Worm (Caenorhabditis elegans): ENCODE results near the gene C09B7.2.
A peak's percentile ranks its signal among the peaks of the same experiment; 100 is the strongest.

Gene C09B7.2

DNA sequence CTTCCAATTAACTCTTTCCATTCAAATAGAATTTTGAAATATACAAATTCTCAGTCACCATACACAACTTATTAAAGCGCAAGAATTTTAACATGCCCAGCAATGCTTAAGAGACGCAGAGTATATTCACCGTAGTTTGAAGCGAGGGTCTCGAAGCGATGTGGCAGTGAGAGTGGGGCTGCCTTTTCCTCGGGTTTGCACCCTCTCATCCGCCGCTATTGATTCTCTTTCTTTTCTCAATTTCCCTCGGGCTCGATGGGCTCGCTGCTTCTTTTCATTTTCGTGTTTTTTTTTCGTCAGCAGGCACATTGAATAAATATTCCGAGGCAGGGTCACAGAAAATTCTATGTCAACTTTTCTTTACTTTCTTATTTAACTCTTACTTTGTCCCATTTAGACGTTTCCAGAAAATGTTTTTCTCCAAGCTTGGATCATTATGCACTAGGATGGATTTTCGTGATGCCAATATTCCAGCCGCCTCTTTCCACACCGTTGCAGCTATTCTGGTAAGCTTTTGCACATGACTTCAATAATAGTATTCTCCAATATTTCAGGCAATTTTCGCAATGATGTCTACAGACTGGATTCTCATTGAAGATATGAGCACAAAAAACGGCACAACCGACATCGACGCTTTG, 20.8 kb downstream of the C09B7.2 start, which contains the start of gene T14G11.1 (continued):
- TF ChIP-seq hlh-6 (tag; optimal IDR thresholded peaks at IDR 0.05) (no peak), syd-9 (tag; optimal IDR thresholded peaks at IDR 0.05) (no peak), zip-5 (tag; optimal IDR thresholded peaks at IDR 0.05) (no peak), hlh-8 (tag; optimal IDR thresholded peaks at IDR 0.05) (no peak), ahr-1 (tag; optimal IDR thresholded peaks at IDR 0.05) (no peak), fkh-10 (GFP tag; optimal IDR thresholded peaks at IDR 0.05) (no peak), ceh-19 (GFP tag; optimal IDR thresholded peaks at IDR 0.05) (peak; percentile 37), nfya-1 (tag; optimal IDR thresholded peaks at IDR 0.05) (peak; percentile 77), ama-1 (optimal IDR thresholded peaks at IDR 0.05) (no peak), dmd-4 (tag; optimal IDR thresholded peaks at IDR 0.05; ENCODE audit: borderline replicate concordance) (no peak), ttx-3 (tag; optimal IDR thresholded peaks at IDR 0.05) (no peak), C08G9.2 (tag; optimal IDR thresholded peaks at IDR 0.05) (no peak), elt-2 (tag; optimal IDR thresholded peaks at IDR 0.05) (no peak), pha-2 (tag; optimal IDR thresholded peaks at IDR 0.05) (no peak), sox-2 (GFP tag; IDR thresholded peaks at IDR 0.05) (no peak), mec-3 (tag; optimal IDR thresholded peaks at IDR 0.05; ENCODE audit: borderline replicate concordance) (no peak), ceh-48 (tag; optimal IDR thresholded peaks at IDR 0.05) (peak; percentile 58), T23F11.4 (GFP tag; optimal IDR thresholded peaks at IDR 0.05) (no peak), odd-2 (tag; optimal IDR thresholded peaks at IDR 0.05) (no peak), ztf-16 (tag; optimal IDR thresholded peaks at IDR 0.05) (no peak), pax-1 (tag; optimal IDR thresholded peaks at IDR 0.05) (peak; percentile 9), unc-86 (tag; optimal IDR thresholded peaks at IDR 0.05) (no peak), tbx-2 (tag; optimal IDR thresholded peaks at IDR 0.05) (peak; percentile 58), ceh-6 (GFP tag; optimal IDR thresholded peaks at IDR 0.05) (no peak), ceh-30 (tag; optimal IDR thresholded peaks at IDR 0.05) (no peak), ceh-34 (tag; optimal IDR thresholded peaks at IDR 0.05) (peak; percentile 42), lin-11 (tag; optimal IDR thresholded peaks at IDR 0.05) (no peak), ref-2 (tag; optimal IDR thresholded peaks at IDR 0.05) (peak; percentile 38), ceh-18 (tag; optimal IDR thresholded peaks at IDR 0.05) (peak; percentile 73), fax-1 (tag; optimal IDR thresholded peaks at IDR 0.05) (no peak), ceh-22 (tag; optimal IDR thresholded peaks at IDR 0.05) (no peak), fkh-6 (tag; optimal IDR thresholded peaks at IDR 0.05) (no peak)

DNA sequence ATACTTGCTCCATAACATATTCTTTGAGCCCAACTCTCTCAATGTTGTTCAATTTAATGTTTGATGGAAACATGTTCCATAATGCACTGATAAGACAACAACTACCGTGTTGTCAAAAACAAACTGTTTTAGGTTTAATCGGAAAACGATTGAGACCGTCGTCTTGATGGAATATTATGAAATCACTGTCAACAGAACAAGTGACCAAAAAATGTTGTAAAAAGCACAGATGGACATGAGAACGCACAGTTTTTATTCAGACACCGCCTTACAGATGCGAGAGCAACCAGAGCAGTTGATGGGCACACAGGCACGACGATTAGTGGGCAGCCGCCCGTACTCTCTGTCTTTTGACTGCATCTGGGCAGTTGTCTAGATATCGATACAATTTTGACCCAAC, 25.1 kb downstream of the C09B7.2 start:
- TF ChIP-seq pros-1 (tag; optimal IDR thresholded peaks at IDR 0.05), result no peak
- no peak for TF ChIP-seq che-1 (tag; optimal IDR thresholded peaks at IDR 0.05)
- TF ChIP-seq elt-2 (tag; optimal IDR thresholded peaks at IDR 0.05), result peak; percentile 24
- TF ChIP-seq elt-4 (tag; optimal IDR thresholded peaks at IDR 0.05), result no peak
- TF ChIP-seq F13H6.1 (tag; optimal IDR thresholded peaks at IDR 0.05), result no peak

DNA sequence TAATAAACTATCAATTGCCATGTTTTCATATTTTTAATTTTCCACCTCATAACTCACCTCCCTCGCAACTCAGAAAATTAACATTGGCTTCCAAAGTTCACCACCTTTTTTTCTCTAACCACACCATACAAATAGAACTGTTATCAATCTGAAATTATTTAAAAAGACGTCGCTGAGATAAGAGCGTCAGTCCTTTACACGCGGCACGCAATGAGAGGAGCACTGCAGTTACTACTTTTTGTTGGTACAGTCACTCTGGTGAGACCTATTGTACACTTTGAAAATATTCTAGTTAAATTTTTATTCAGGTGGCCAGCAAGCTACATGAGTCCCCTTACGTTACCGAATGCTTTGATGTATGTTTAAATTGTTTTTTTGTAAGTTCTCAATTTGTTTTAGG, 26.8 kb downstream of the C09B7.2 start, which contains the start of gene T02C5.1:
Gene T02C5.1 (plus strand): TSS at position 199 of the 400 bp plus-strand sequence.
- TF ChIP-seq elt-2 (tag; optimal IDR thresholded peaks at IDR 0.05) (peak; percentile 18), eyg-1 (tag; optimal IDR thresholded peaks at IDR 0.05) (no peak)

DNA sequence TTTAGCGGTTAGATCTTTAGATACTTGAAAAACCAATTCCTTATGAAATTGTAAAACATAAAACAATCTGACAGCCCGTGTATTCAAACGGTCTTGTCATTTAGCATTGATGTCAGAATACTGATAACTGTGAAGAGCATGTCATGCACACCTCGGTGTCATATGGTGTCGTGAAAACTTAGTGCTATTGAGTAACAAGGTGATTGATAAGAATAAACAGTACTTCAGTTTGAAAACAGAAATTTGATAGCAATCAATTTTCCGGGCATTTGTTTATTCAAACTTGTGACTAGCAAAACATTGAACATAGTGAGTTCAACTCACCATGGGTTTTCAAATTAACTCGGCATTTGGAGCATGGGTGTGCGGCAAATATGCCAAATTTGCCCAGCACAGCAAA, 27.4 kb downstream of the C09B7.2 start:
- no peak for TF ChIP-seq T23F11.4 (GFP tag; optimal IDR thresholded peaks at IDR 0.05)
- no peak for TF ChIP-seq lim-6 (tag; optimal IDR thresholded peaks at IDR 0.05)
- TF ChIP-seq ceh-45 (GFP tag; IDR thresholded peaks at IDR 0.05), result no peak
- TF ChIP-seq odd-2 (tag; optimal IDR thresholded peaks at IDR 0.05), result no peak
- no peak for TF ChIP-seq pag-3 (tag; optimal IDR thresholded peaks at IDR 0.05; ENCODE audit: borderline replicate concordance)
- no peak for TF ChIP-seq gmeb-2 (tag; optimal IDR thresholded peaks at IDR 0.05)
- TF ChIP-seq fkh-6 (tag; optimal IDR thresholded peaks at IDR 0.05), result no peak
- no peak for TF ChIP-seq sox-4 (tag; optimal IDR thresholded peaks at IDR 0.05)
- no peak for TF ChIP-seq sdc-2 (tag; optimal IDR thresholded peaks at IDR 0.05)
- TF ChIP-seq hlh-8 (tag; optimal IDR thresholded peaks at IDR 0.05), result no peak
- no peak for TF ChIP-seq pha-2 (tag; optimal IDR thresholded peaks at IDR 0.05)
- TF ChIP-seq nhr-11 (tag; optimal IDR thresholded peaks at IDR 0.05), result no peak
- TF ChIP-seq nhr-232 (tag; optimal IDR thresholded peaks at IDR 0.05), result no peak
- TF ChIP-seq eyg-1 (tag; optimal IDR thresholded peaks at IDR 0.05), result no peak
- no peak for TF ChIP-seq C38D4.7 (GFP tag; optimal IDR thresholded peaks at IDR 0.05)
- TF ChIP-seq ceh-18 (tag; optimal IDR thresholded peaks at IDR 0.05), result no peak
- no peak for TF ChIP-seq Y22D7AL.16 (tag; optimal IDR thresholded peaks at IDR 0.05)
- TF ChIP-seq unc-3 (GFP tag; conservative IDR thresholded peaks at IDR 0.05), result no peak
- no peak for TF ChIP-seq unc-3 (tag; optimal IDR thresholded peaks at IDR 0.05)
- no peak for TF ChIP-seq lin-11 (tag; optimal IDR thresholded peaks at IDR 0.05)
- TF ChIP-seq F13H6.1 (tag; optimal IDR thresholded peaks at IDR 0.05), result no peak
